Fruit fly (Drosophila melanogaster): ENCODE measurements around the gene CG34263.

CG34263 gene

dm6 chr3L:246644-247199 is 19.0 kb downstream of the CG34263 start (continued):
- no peak for TF ChIP-seq CG10431 (GFP tag; optimal IDR thresholded peaks at IDR 0.05)
- peak; percentile 26 for TF ChIP-seq nom (GFP tag; optimal IDR thresholded peaks at IDR 0.05)
- peak; percentile 73 for TF ChIP-seq bbx (GFP tag; IDR thresholded peaks at IDR 0.05; ENCODE audit: partially characterized antibody)
- TF ChIP-seq dmrt11E (tag; optimal IDR thresholded peaks at IDR 0.05) = peak; percentile 23
- TF ChIP-seq CG2202 (tag; optimal IDR thresholded peaks at IDR 0.05) = no peak
- no peak for TF ChIP-seq Trl (optimal IDR thresholded peaks at IDR 0.05)
- TF ChIP-seq Trl (GFP tag; optimal IDR thresholded peaks at IDR 0.05) = peak; percentile 50
- TF ChIP-seq CG16815 (GFP tag; optimal IDR thresholded peaks at IDR 0.05) = no peak
- no peak for TF ChIP-seq CG6854 (GFP tag; optimal IDR thresholded peaks at IDR 0.05)
- TF ChIP-seq CG17802 (tag; optimal IDR thresholded peaks at IDR 0.05) = peak; percentile 42
- no peak for TF ChIP-seq crol (GFP tag; IDR thresholded peaks at IDR 0.05)
- no peak for TF ChIP-seq Sox102F (GFP tag; optimal IDR thresholded peaks at IDR 0.05)
- peak; percentile 68 for TF ChIP-seq BEAF-32 (GFP tag; optimal IDR thresholded peaks at IDR 0.05)
- TF ChIP-seq CG11504 (tag; optimal IDR thresholded peaks at IDR 0.05) = no peak
- TF ChIP-seq Dll (GFP tag; IDR thresholded peaks at IDR 0.05; ENCODE audit: partially characterized antibody) = peak; percentile 25; the same call in 2 of the 4 replicates
- no peak for TF ChIP-seq CG15011 (GFP tag; optimal IDR thresholded peaks at IDR 0.05)
- TF ChIP-seq ac (GFP tag; optimal IDR thresholded peaks at IDR 0.05) = no peak
- TF ChIP-seq Mes4 (GFP tag; optimal IDR thresholded peaks at IDR 0.05) = peak; percentile 49
- TF ChIP-seq CG10274 (GFP tag; optimal IDR thresholded peaks at IDR 0.05) = no peak
- peak; percentile 11 for TF ChIP-seq shn (GFP tag; optimal IDR thresholded peaks at IDR 0.05)
- TF ChIP-seq schlank (tag; optimal IDR thresholded peaks at IDR 0.05) = no peak
- no peak for TF ChIP-seq CG11398 (GFP tag; optimal IDR thresholded peaks at IDR 0.05)
- no peak for TF ChIP-seq CG31224 (GFP tag; IDR thresholded peaks at IDR 0.05)
- no peak for TF ChIP-seq Asciz (GFP tag; optimal IDR thresholded peaks at IDR 0.05)
- TF ChIP-seq Mad (GFP tag; optimal IDR thresholded peaks at IDR 0.05) = peak; percentile 9
- no peak for TF ChIP-seq kay (GFP tag; optimal IDR thresholded peaks at IDR 0.05)
- no peak for TF ChIP-seq dimm (GFP tag; IDR thresholded peaks at IDR 0.05)
- TF ChIP-seq mld (GFP tag; IDR thresholded peaks at IDR 0.05; ENCODE audit: partially characterized antibody) = no peak
- TF ChIP-seq h (optimal IDR thresholded peaks at IDR 0.05) = no peak
- TF ChIP-seq CG13624 (GFP tag; optimal IDR thresholded peaks at IDR 0.05) = peak; percentile 77
- TF ChIP-seq vfl (GFP tag; optimal IDR thresholded peaks at IDR 0.05) = peak; percentile 22
- TF ChIP-seq hbn (GFP tag; IDR thresholded peaks at IDR 0.05; ENCODE audit: partially characterized antibody) = peak; percentile 26; the same call in 1 of the 2 replicates
- TF ChIP-seq oc (tag; optimal IDR thresholded peaks at IDR 0.05) = no peak
- 0 out of 2 replicates have a peak, but pooled peaks have one; percentile 29 for TF ChIP-seq CG14441 (GFP tag; IDR thresholded peaks at IDR 0.05)
- TF ChIP-seq Dek (tag; optimal IDR thresholded peaks at IDR 0.05) = no peak
- no peak for TF ChIP-seq CG4282 (GFP tag; optimal IDR thresholded peaks at IDR 0.05)
- TF ChIP-seq kni (GFP tag; optimal IDR thresholded peaks at IDR 0.05) = no peak
- TF ChIP-seq pan (optimal IDR thresholded peaks at IDR 0.05) = no peak
- peak in 1 of 2 experiments; percentile 28 for TF ChIP-seq pan (GFP tag; optimal IDR thresholded peaks at IDR 0.05 in 1 of 2, IDR thresholded peaks at IDR 0.05 in 1 of 2)
- no peak for TF ChIP-seq CG10543 (GFP tag; optimal IDR thresholded peaks at IDR 0.05)
- peak; percentile 21 for TF ChIP-seq CG7786 (GFP tag; optimal IDR thresholded peaks at IDR 0.05)
- no peak for TF ChIP-seq CG6254 (GFP tag; optimal IDR thresholded peaks at IDR 0.05)
- no peak for TF ChIP-seq pnt (GFP tag; optimal IDR thresholded peaks at IDR 0.05)
- TF ChIP-seq chinmo (GFP tag; IDR thresholded peaks at IDR 0.05; ENCODE audit: partially characterized antibody) = 0 out of 4 replicates have a peak, but pooled peaks have one; percentile 42
- TF ChIP-seq Ssrp (tag; optimal IDR thresholded peaks at IDR 0.05) = no peak
- TF ChIP-seq CkIIα-i1 (GFP tag; IDR thresholded peaks at IDR 0.05) = no peak
- TF ChIP-seq odd (GFP tag; optimal IDR thresholded peaks at IDR 0.05) = no peak
- TF ChIP-seq tna (GFP tag; IDR thresholded peaks at IDR 0.05; ENCODE audit: partially characterized antibody) = peak; percentile 71
- TF ChIP-seq NfI (GFP tag; optimal IDR thresholded peaks at IDR 0.05) = no peak
- TF ChIP-seq klu (GFP tag; IDR thresholded peaks at IDR 0.05) = no peak

Data from whole organism, embryonic.